Fruit fly (Drosophila melanogaster): Measurements from ENCODE around the gene CG32815.

CG32815 gene

DNA sequence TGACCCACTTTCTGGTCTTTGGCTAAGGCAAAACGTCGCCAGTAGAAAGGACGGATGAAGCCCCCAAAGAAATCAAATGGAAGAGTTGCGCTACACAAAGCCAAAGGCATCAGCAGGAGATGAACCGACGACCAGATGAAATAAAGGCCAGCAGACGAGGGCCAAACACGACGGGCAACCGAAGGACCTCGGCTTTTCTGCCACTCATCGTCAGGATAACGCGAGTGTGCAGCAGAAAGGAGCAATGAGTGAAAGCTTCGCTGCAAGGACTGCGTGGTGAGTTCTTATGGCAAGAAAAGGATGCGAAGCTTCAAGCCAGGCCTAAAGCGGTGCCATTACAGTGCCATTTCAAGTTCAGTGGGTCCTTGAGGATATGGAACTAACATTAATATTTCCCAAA, 53.6 kb downstream of the CG32815 start:
- TF ChIP-seq CG14711 (tag; optimal IDR thresholded peaks at IDR 0.05) (no peak), pad (GFP tag; optimal IDR thresholded peaks at IDR 0.05) (peak; percentile 46)
